Fruit fly (Drosophila melanogaster): Measurements from ENCODE around the gene CG9072.

CG9072 gene

DNA sequence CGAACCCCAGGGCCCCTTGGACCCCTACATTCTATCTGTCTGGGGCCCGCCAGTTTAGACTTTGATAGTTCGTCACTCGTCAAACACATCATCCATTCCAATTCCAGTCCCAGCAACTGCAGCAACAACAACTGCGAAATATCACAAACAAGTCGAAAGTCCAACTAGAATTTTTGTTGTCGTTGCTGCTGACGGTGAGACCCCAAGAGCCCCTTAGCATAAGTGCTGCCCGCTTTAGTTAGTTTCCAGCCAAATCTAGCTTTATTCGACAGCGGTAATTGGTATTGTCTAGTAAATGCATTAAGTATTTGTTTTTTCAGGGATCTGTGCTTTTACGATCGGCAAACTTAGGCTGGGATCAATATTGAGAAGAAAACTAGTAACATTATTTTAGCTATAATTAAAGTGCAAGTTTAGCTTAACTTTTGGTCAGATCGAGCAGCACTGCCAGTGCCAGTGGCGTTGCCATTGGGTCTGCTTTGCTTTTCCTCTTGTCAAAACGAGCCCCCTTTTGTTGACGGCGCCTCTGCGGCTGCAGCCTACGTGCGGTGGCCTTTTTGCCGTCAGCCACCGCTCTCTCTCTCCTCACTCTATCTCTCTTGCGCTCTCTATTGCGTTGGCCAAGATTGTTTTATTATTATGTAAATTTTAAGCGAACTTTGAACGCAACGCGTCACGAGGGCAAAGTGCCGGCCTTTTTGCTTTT is 21.0 kb downstream of the CG9072 start (continued):
- TF ChIP-seq CG11504 (tag; optimal IDR thresholded peaks at IDR 0.05) (peak; percentile 91), CG2712 (tag; optimal IDR thresholded peaks at IDR 0.05) (peak; percentile 84), CG17359 (tag; optimal IDR thresholded peaks at IDR 0.05) (peak; percentile 84), gcm2 (GFP tag; optimal IDR thresholded peaks at IDR 0.05) (peak; percentile 82), jumu (GFP tag; optimal IDR thresholded peaks at IDR 0.05) (peak; percentile 93), CG3407 (GFP tag; optimal IDR thresholded peaks at IDR 0.05) (peak; percentile 71), cas (GFP tag; IDR thresholded peaks at IDR 0.05) (peak; percentile 72), Gug (GFP tag; IDR thresholded peaks at IDR 0.05) (peak; percentile 98), fd3F (GFP tag; optimal IDR thresholded peaks at IDR 0.05) (peak; percentile 80), tgo (GFP tag; IDR thresholded peaks at IDR 0.05) (peak; percentile 89), ttk (GFP tag; IDR thresholded peaks at IDR 0.05) (peak; percentile 86), CG10209 (GFP tag; optimal IDR thresholded peaks at IDR 0.05) (peak; percentile 90), pb (GFP tag; optimal IDR thresholded peaks at IDR 0.05) (peak; percentile 86), CG17328 (GFP tag; IDR thresholded peaks at IDR 0.05) (peak; percentile 83), hth (optimal IDR thresholded peaks at IDR 0.05) (no peak), CG1233 (GFP tag; optimal IDR thresholded peaks at IDR 0.05) (peak; percentile 85), Fer2 (tag; optimal IDR thresholded peaks at IDR 0.05) (peak; percentile 67), NK7.1 (GFP tag; optimal IDR thresholded peaks at IDR 0.05) (peak; percentile 84), CG13424 (tag; optimal IDR thresholded peaks at IDR 0.05) (peak; percentile 88), CHES-1-like (GFP tag; optimal IDR thresholded peaks at IDR 0.05) (peak; percentile 93), CG13624 (GFP tag; optimal IDR thresholded peaks at IDR 0.05) (peak; percentile 93), Nf-YC (tag; optimal IDR thresholded peaks at IDR 0.05) (peak; percentile 82), CG1647 (GFP tag; optimal IDR thresholded peaks at IDR 0.05) (peak; percentile 88), amos (GFP tag; IDR thresholded peaks at IDR 0.05; ENCODE audit: partially characterized antibody) (peak; percentile 18; the same call in 1 of the 2 replicates), Rx (GFP tag; IDR thresholded peaks at IDR 0.05) (peak; percentile 84), Ets65A (GFP tag) (peak; percentile 99), Six4 (GFP tag; optimal IDR thresholded peaks at IDR 0.05) (peak; percentile 78), Dip3 (GFP tag; optimal IDR thresholded peaks at IDR 0.05) (peak; percentile 87), zen (tag; optimal IDR thresholded peaks at IDR 0.05) (peak; percentile 40), HLH54F (GFP tag; optimal IDR thresholded peaks at IDR 0.05) (peak; percentile 92), her (GFP tag; optimal IDR thresholded peaks at IDR 0.05) (peak; percentile 94), dmrt99B (tag; optimal IDR thresholded peaks at IDR 0.05) (peak; percentile 91), Elba2 (GFP tag; optimal IDR thresholded peaks at IDR 0.05) (no peak), Mad (GFP tag; optimal IDR thresholded peaks at IDR 0.05) (peak; percentile 86), CG18476 (GFP tag; optimal IDR thresholded peaks at IDR 0.05) (peak; percentile 77), croc (GFP tag; conservative IDR thresholded peaks at IDR 0.05) (peak; percentile 74), Hand (GFP tag; optimal IDR thresholded peaks at IDR 0.05) (peak; percentile 80), Oaz (GFP tag; IDR thresholded peaks at IDR 0.05) (peak; percentile 67), ap (GFP tag; IDR thresholded peaks at IDR 0.05) (peak; percentile 62), ERR (GFP tag; optimal IDR thresholded peaks at IDR 0.05) (peak; percentile 90), Bteb2 (GFP tag; optimal IDR thresholded peaks at IDR 0.05) (peak; percentile 87), CG7357 (GFP tag; IDR thresholded peaks at IDR 0.05) (peak; percentile 76), pum (GFP tag; optimal IDR thresholded peaks at IDR 0.05) (peak; percentile 91), Vsx1 (GFP tag; optimal IDR thresholded peaks at IDR 0.05) (peak; percentile 50), CG13894 (tag; optimal IDR thresholded peaks at IDR 0.05) (peak; percentile 79), vfl (GFP tag; optimal IDR thresholded peaks at IDR 0.05) (peak; percentile 86), wek (GFP tag; optimal IDR thresholded peaks at IDR 0.05) (peak; percentile 12), CG2889 (GFP tag; IDR thresholded peaks at IDR 0.05) (peak; percentile 81), CG6175 (GFP tag; IDR thresholded peaks at IDR 0.05) (peak; percentile 71), Mes4 (GFP tag; optimal IDR thresholded peaks at IDR 0.05) (peak; percentile 86), Ssrp (tag; optimal IDR thresholded peaks at IDR 0.05) (peak; percentile 77)

Measured in whole organism, embryonic.